Worm (Caenorhabditis elegans): ENCODE results near the gene ZK1240.2.

ZK1240.2 gene

DNA sequence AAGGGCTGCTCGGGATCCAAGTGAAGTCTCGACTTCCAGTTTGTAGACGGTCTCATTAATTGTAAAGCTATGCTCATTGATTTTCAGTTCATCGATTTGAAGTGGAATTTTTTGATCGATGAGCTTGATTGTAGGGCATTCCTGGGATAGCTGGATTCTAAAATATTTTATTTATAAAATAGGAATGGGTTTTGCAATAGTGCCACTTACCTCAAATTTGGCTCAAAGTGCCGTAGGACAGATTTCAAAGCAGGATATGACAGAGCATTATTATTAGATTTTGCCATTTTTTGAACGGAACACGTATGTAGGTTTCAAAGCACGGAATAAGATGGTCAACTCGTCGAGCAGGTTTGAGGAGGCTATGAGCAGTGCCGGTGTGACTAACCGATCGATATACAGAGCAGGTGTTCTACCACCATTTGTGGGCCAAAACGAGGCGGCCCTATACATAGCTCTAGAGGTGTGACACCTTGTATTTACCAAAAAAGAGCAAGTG lies 27.3 kb upstream of the ZK1240.2 start, which contains the start of gene fbxc-25:
Gene fbxc-25 (minus strand): TSS at position 449 of the 499 bp plus-strand sequence.
- TF ChIP-seq flh-1 (GFP tag; optimal IDR thresholded peaks at IDR 0.05), result no peak
- no peak for TF ChIP-seq snpc-4 (tag; optimal IDR thresholded peaks at IDR 0.05)
- TF ChIP-seq nhr-12 (tag; optimal IDR thresholded peaks at IDR 0.05), result no peak
- TF ChIP-seq bed-3 (GFP tag; optimal IDR thresholded peaks at IDR 0.05), result no peak
- no peak for TF ChIP-seq unc-39 (tag; optimal IDR thresholded peaks at IDR 0.05)
- TF ChIP-seq sptf-1 (tag; optimal IDR thresholded peaks at IDR 0.05), result no peak
- TF ChIP-seq lin-13 (tag; optimal IDR thresholded peaks at IDR 0.05), result no peak
- no peak for TF ChIP-seq tbx-8 (GFP tag; optimal IDR thresholded peaks at IDR 0.05)
- TF ChIP-seq drap-1 (GFP tag; optimal IDR thresholded peaks at IDR 0.05), result no peak
- TF ChIP-seq sem-2 (GFP tag; optimal IDR thresholded peaks at IDR 0.05), result no peak
- no peak for TF ChIP-seq ceh-83 (GFP tag; optimal IDR thresholded peaks at IDR 0.05)
- TF ChIP-seq ceh-43 (GFP tag; optimal IDR thresholded peaks at IDR 0.05), result no peak
- TF ChIP-seq mls-2 (tag; optimal IDR thresholded peaks at IDR 0.05), result no peak
- TF ChIP-seq mab-5 (tag; optimal IDR thresholded peaks at IDR 0.05), result no peak
- no peak for TF ChIP-seq blmp-1 (tag; optimal IDR thresholded peaks at IDR 0.05)
- no peak for TF ChIP-seq elt-1 (tag; optimal IDR thresholded peaks at IDR 0.05; ENCODE audit: borderline replicate concordance, insufficient read depth)
- TF ChIP-seq unc-120 (tag; optimal IDR thresholded peaks at IDR 0.05; ENCODE audit: poor library complexity, severe bottlenecking), result no peak
- no peak for TF ChIP-seq ces-1 (GFP tag; optimal IDR thresholded peaks at IDR 0.05)
- TF ChIP-seq nhr-2 (tag; optimal IDR thresholded peaks at IDR 0.05), result no peak

DNA sequence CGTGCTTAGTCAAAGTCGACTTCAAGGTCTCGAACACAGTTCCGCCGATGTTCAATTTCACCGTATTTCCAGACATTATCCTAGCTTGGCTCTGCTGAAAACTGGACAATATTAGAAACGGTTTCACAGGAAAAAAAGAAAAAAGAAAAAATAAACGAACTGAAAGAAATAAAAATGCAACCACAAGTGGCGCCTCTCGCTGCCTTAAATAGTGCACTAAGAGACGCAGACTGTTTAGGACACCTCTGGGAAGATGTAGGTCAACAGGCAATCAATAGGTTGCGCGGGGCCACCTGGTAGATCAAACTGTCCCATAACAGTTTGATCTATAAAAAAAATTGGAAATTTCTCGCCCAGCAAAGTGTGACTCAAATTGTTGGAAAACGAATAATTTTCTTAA lies 24.4 kb upstream of the ZK1240.2 start, which contains the start of gene B0281.4:
Gene B0281.4 (minus strand): TSS at position 101 of the 400 bp plus-strand sequence.
- TF ChIP-seq ceh-43 (GFP tag; optimal IDR thresholded peaks at IDR 0.05), result no peak
- TF ChIP-seq ztf-11 (tag; optimal IDR thresholded peaks at IDR 0.05), result no peak

DNA sequence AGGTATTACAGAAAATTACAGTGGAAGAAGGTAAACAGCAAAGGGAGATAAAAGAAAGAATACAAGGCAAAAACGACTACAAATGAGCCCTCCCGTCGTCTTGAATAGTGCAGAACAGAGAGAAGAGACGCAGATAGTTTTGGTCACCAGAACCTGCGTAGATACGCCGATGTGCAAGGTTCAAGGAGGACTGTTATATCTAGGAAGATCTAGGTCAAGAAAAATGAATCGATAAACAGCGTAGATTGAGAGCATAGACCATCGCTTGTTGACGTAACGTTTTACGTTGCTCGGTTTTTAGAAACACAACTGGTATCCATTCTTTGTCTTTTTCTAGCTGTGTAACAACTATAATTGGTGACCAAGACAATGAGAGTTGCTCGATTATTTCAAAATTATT lies 22.3 kb upstream of the ZK1240.2 start, which contains the start of gene B0281.5:
Gene B0281.5 (minus strand): TSS at position 101 of the 400 bp plus-strand sequence.
- TF ChIP-seq ceh-39 (tag; optimal IDR thresholded peaks at IDR 0.05) (peak; percentile 21), pha-4 (tag; optimal IDR thresholded peaks at IDR 0.05) (no peak), ztf-11 (tag; optimal IDR thresholded peaks at IDR 0.05) (no peak), lsy-2 (tag; optimal IDR thresholded peaks at IDR 0.05) (no peak), bed-3 (GFP tag; optimal IDR thresholded peaks at IDR 0.05) (no peak), nhr-2 (tag; optimal IDR thresholded peaks at IDR 0.05) (peak; percentile 37), ceh-43 (GFP tag; optimal IDR thresholded peaks at IDR 0.05) (no peak)

DNA sequence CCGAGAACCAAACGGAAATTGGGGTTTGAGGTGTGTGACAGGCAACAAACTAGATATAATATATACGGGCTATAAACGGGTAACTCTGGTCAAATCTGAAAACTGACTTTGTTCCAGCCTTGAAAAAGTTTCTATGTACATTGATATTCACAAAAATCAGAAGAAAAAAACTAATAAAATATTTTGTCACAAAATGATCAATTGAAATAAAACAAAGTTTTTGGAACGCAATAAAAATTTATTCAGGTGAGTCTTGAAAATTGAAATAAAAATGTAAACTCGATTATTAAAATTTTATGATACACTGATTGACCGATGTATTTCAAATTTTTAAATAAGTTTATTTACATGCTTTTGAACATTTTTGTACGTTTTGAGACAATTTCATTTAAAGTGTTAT lies 20.8 kb upstream of the ZK1240.2 start, which contains the start of gene B0281.6:
Gene B0281.6 (minus strand): TSS at position 101 of the 400 bp plus-strand sequence.
- TF ChIP-seq sem-2 (GFP tag; optimal IDR thresholded peaks at IDR 0.05), result no peak
- TF ChIP-seq M03D4.4 (tag; optimal IDR thresholded peaks at IDR 0.05), result no peak
- TF ChIP-seq tbx-8 (GFP tag; optimal IDR thresholded peaks at IDR 0.05), result no peak
- no peak for TF ChIP-seq mls-2 (tag; optimal IDR thresholded peaks at IDR 0.05)
- TF ChIP-seq mep-1 (tag; optimal IDR thresholded peaks at IDR 0.05), result no peak
- TF ChIP-seq lin-32 (GFP tag; optimal IDR thresholded peaks at IDR 0.05), result no peak
- no peak for TF ChIP-seq ceh-83 (GFP tag; optimal IDR thresholded peaks at IDR 0.05)
- TF ChIP-seq ces-1 (GFP tag; optimal IDR thresholded peaks at IDR 0.05), result no peak

DNA sequence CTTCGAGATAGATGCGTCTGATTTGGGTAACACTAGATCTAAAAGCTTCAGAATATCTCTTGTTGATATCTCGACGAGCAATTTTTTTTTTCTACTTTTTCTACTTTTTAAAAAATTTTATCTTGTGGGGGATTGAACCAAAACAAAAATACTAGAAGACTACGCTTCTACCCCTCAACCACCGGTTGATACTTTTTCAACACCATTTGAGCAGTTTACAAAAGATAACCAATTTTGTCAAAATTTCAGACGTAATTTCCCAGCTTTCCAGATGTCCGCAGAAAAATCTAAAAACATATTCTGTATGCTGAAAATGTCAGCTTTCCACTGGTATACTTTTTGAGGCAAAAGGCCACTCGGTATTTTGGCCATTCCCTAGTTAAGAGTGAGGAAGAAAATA lies 18.6 kb upstream of the ZK1240.2 start:
- TF ChIP-seq unc-39 (tag; optimal IDR thresholded peaks at IDR 0.05) (no peak), nhr-28 (tag; optimal IDR thresholded peaks at IDR 0.05) (no peak), ceh-39 (tag; optimal IDR thresholded peaks at IDR 0.05) (no peak), elt-1 (tag; optimal IDR thresholded peaks at IDR 0.05; ENCODE audit: borderline replicate concordance, insufficient read depth) (no peak), lin-32 (GFP tag; optimal IDR thresholded peaks at IDR 0.05) (no peak), nhr-12 (tag; optimal IDR thresholded peaks at IDR 0.05) (no peak), sem-2 (GFP tag; optimal IDR thresholded peaks at IDR 0.05) (no peak), nhr-2 (tag; optimal IDR thresholded peaks at IDR 0.05) (no peak)

DNA sequence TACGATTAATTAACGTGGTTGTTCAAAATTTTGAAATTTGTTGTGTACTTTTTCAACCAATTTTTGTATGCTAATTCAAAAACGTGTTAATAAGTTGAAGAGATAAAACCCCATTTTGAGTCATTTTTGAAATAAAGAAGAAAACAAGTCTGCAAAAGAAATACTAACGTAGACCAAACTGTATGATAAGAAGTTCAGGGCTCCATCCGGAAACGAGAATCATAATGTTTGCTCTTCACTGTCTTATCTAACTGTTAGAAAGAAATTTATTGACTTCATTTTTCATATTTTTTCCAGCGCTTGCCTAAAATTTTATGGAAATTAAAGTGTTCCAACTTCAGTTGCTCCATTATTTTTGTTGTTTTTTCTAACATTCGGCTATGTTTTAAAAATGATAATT lies 17.7 kb upstream of the ZK1240.2 start:
- TF ChIP-seq sptf-1 (tag; optimal IDR thresholded peaks at IDR 0.05) (no peak), elt-1 (tag; optimal IDR thresholded peaks at IDR 0.05; ENCODE audit: borderline replicate concordance, insufficient read depth) (no peak), mls-2 (tag; optimal IDR thresholded peaks at IDR 0.05) (no peak), blmp-1 (tag; optimal IDR thresholded peaks at IDR 0.05) (no peak), ham-2 (GFP tag; optimal IDR thresholded peaks at IDR 0.05) (no peak), lsy-2 (tag; optimal IDR thresholded peaks at IDR 0.05) (no peak), sem-2 (GFP tag; optimal IDR thresholded peaks at IDR 0.05) (no peak), elt-3 (tag; optimal IDR thresholded peaks at IDR 0.05) (no peak), ceh-83 (GFP tag; optimal IDR thresholded peaks at IDR 0.05) (no peak), drap-1 (GFP tag; optimal IDR thresholded peaks at IDR 0.05) (no peak), mep-1 (tag; optimal IDR thresholded peaks at IDR 0.05) (no peak), lin-32 (GFP tag; optimal IDR thresholded peaks at IDR 0.05) (no peak), nhr-237 (tag; optimal IDR thresholded peaks at IDR 0.05) (no peak), lin-13 (tag; optimal IDR thresholded peaks at IDR 0.05) (no peak)

Measured in whole organism, mixed stage, embryonic.